Fruit fly (Drosophila melanogaster) whole organism, embryonic: Measurements from ENCODE around the gene Atac2.
A peak's percentile ranks its signal among the peaks of the same experiment; 100 is the strongest.

Source experiments
- B-H1 ChIP-seq: fragments of 200-800 bp; sonication (Bioruptor generic); IDR thresholded peaks from 3 replicates; pipeline ENCODE4 v1.3.6; 2022; ENCODE audit warnings: missing biosample characterization, missing genetic modification characterization
- Bgb ChIP-seq: fragments of 200-800 bp; sonication (Bioruptor generic); IDR thresholded peaks from 2 replicates; pipeline ENCODE4 v1.3.6; 2022; ENCODE audit warnings: missing biosample characterization, missing genetic modification characterization; ENCODE audit not compliant: partially characterized antibody
- CG10147 ChIP-seq: fragments of 200-800 bp; sonication (Bioruptor generic); optimal IDR thresholded peaks from 2 replicates; lab custom pipeline; 2019; ENCODE audit warnings: missing biosample characterization, mild to moderate bottlenecking, missing genetic modification characterization, moderate library complexity
- CG10543 ChIP-seq: fragments of 200-800 bp; sonication (Bioruptor generic); optimal IDR thresholded peaks from 3 replicates; lab custom pipeline; 2017; ENCODE audit warnings: missing biosample characterization, mild to moderate bottlenecking, missing genetic modification characterization, moderate library complexity
- CG11695 ChIP-seq: fragments of 200-800 bp; sonication (Bioruptor generic); IDR thresholded peaks from 3 replicates; pipeline ENCODE4 v1.3.6; 2022; ENCODE audit warnings: missing biosample characterization, missing genetic modification characterization
- CG11696 ChIP-seq: fragments of 200-800 bp; sonication (Bioruptor generic); IDR thresholded peaks from 2 replicates; pipeline ENCODE4 v1.3.6; 2022; ENCODE audit warnings: missing biosample characterization, missing genetic modification characterization
- CG13287 ChIP-seq: fragments of 200-800 bp; sonication (Bioruptor generic); IDR thresholded peaks from 2 replicates; pipeline ENCODE4 v1.3.6; 2022; ENCODE audit warnings: missing biosample characterization, missing genetic modification characterization; ENCODE audit not compliant: partially characterized antibody
- CG16779 ChIP-seq: fragments of 200-800 bp; sonication (Bioruptor generic); IDR thresholded peaks from 2 replicates; pipeline ENCODE4 v1.3.6; 2022; ENCODE audit warnings: missing biosample characterization, missing genetic modification characterization
- CG17328 ChIP-seq: fragments of 200-800 bp; sonication (Bioruptor generic); IDR thresholded peaks from 2 replicates; pipeline ENCODE4 v1.3.6; 2022; ENCODE audit warnings: missing biosample characterization, missing genetic modification characterization
- CG17385 ChIP-seq: fragments of 200-800 bp; sonication (Bioruptor generic); optimal IDR thresholded peaks from 3 replicates; lab custom pipeline; 2018; ENCODE audit warnings: missing biosample characterization, mild to moderate bottlenecking, missing genetic modification characterization
- CG17802 ChIP-seq: fragments of 200-800 bp; sonication (Bioruptor generic); optimal IDR thresholded peaks from 2 replicates; lab custom pipeline; 2018; ENCODE audit warnings: missing biosample characterization, mild to moderate bottlenecking, missing genetic modification characterization, moderate library complexity
- CG18619 ChIP-seq: fragments of 200-800 bp; sonication (Bioruptor generic); optimal IDR thresholded peaks from 3 replicates; lab custom pipeline; 2017; ENCODE audit warnings: missing biosample characterization, mild to moderate bottlenecking, missing genetic modification characterization
- CG2712 ChIP-seq: fragments of 200-800 bp; optimal IDR thresholded peaks from 3 replicates; lab custom pipeline; 2019; ENCODE audit warnings: missing biosample characterization, mild to moderate bottlenecking, missing genetic modification characterization, moderate library complexity
- CG2889 ChIP-seq: fragments of 200-800 bp; sonication (Bioruptor generic); IDR thresholded peaks from 3 replicates; pipeline ENCODE4 v1.3.6; 2022; ENCODE audit warnings: missing biosample characterization, missing genetic modification characterization
- CG32767 ChIP-seq: fragments of 200-800 bp; sonication (Bioruptor generic); IDR thresholded peaks from 2 replicates; pipeline ENCODE4 v1.3.6; 2022; ENCODE audit warnings: missing biosample characterization, missing genetic modification characterization
- CG4707 ChIP-seq: fragments of 200-800 bp; sonication (Bioruptor generic); optimal IDR thresholded peaks from 2 replicates; lab custom pipeline; 2018; ENCODE audit warnings: missing biosample characterization, mild to moderate bottlenecking, missing genetic modification characterization, moderate library complexity
- CG5953 ChIP-seq: fragments of 200-800 bp; sonication (Bioruptor generic); IDR thresholded peaks from 2 replicates; pipeline ENCODE4 v1.3.6; 2022; ENCODE audit warnings: missing biosample characterization, missing genetic modification characterization
- CG6654 ChIP-seq: fragments of 200-800 bp; sonication (Bioruptor generic); optimal IDR thresholded peaks from 2 replicates; lab custom pipeline; 2017; ENCODE audit warnings: missing biosample characterization, mild to moderate bottlenecking, missing genetic modification characterization
- CG6813 ChIP-seq: fragments of 200-800 bp; sonication (Bioruptor generic); optimal IDR thresholded peaks from 2 replicates; lab custom pipeline; 2017; ENCODE audit warnings: missing biosample characterization, missing genetic modification characterization, mild to moderate bottlenecking, moderate library complexity, missing genetic modification reagents
- CG7357 ChIP-seq: fragments of 200-800 bp; sonication (Bioruptor generic); IDR thresholded peaks from 3 replicates; pipeline ENCODE4 v1.3.6; 2022; ENCODE audit warnings: missing biosample characterization, missing genetic modification characterization
- CG9215 ChIP-seq: fragments of 200-800 bp; sonication (Bioruptor generic); IDR thresholded peaks from 2 replicates; pipeline ENCODE4 v1.3.6; 2022; ENCODE audit warnings: missing biosample characterization, missing genetic modification characterization
- Elba2 ChIP-seq: fragments of 200-800 bp; sonication (Bioruptor generic); optimal IDR thresholded peaks from 3 replicates; lab custom pipeline; 2016; ENCODE audit warnings: missing biosample characterization, missing genetic modification characterization
- Ets97D ChIP-seq: fragments of 200-800 bp; sonication (Bioruptor generic); optimal IDR thresholded peaks from 3 replicates; lab custom pipeline; 2016; ENCODE audit warnings: missing biosample characterization, missing genetic modification characterization
- Fer2 ChIP-seq: fragments of 200-800 bp; sonication (Bioruptor generic); optimal IDR thresholded peaks from 2 replicates; lab custom pipeline; 2018; ENCODE audit warnings: missing biosample characterization, mild to moderate bottlenecking, missing genetic modification characterization, moderate library complexity
- H15 ChIP-seq: fragments of 200-800 bp; sonication (Bioruptor generic); IDR thresholded peaks from 3 replicates; pipeline ENCODE4 v1.3.6; 2022; ENCODE audit warnings: missing biosample characterization, missing genetic modification characterization
- HLHmδ ChIP-seq: fragments of 200-800 bp; sonication (Bioruptor generic); optimal IDR thresholded peaks from 2 replicates; lab custom pipeline; 2018; ENCODE audit warnings: missing biosample characterization, mild to moderate bottlenecking, missing genetic modification characterization, moderate library complexity
- Hand ChIP-seq: fragments of 200-800 bp; sonication (Bioruptor generic); optimal IDR thresholded peaks from 2 replicates; lab custom pipeline; 2017; ENCODE audit warnings: mild to moderate bottlenecking, missing biosample characterization, missing genetic modification reagents, missing genetic modification characterization
- Hmr ChIP-seq: fragments of 200-800 bp; sonication (Bioruptor generic); optimal IDR thresholded peaks from 3 replicates; lab custom pipeline; 2017; ENCODE audit warnings: mild to moderate bottlenecking, missing biosample characterization, missing genetic modification reagents, missing genetic modification characterization
- Hr39 ChIP-seq: fragments of >200 bp; optimal IDR thresholded peaks from 2 replicates; lab custom pipeline; 2017
- Med ChIP-seq: fragments of 200-800 bp; sonication (Bioruptor generic); peaks from one replicate; lab custom pipeline; 2016; ENCODE audit warnings: missing biosample characterization, missing genetic modification characterization, mild to moderate bottlenecking, inconsistent platforms, moderate library complexity
- Nf-YA ChIP-seq: fragments of 200-800 bp; sonication (Bioruptor generic); IDR thresholded peaks from 2 replicates; pipeline ENCODE4 v1.3.6; 2022; ENCODE audit warnings: missing biosample characterization, missing genetic modification characterization
- Opbp ChIP-seq: fragments of 200-800 bp; sonication (Bioruptor generic); IDR thresholded peaks from 3 replicates; pipeline ENCODE4 v1.3.6; 2022; ENCODE audit warnings: missing biosample characterization, missing genetic modification characterization; ENCODE audit not compliant: partially characterized antibody
- Optix ChIP-seq: fragments of 200-800 bp; sonication (Bioruptor generic); IDR thresholded peaks from 3 replicates; pipeline ENCODE4 v1.3.6; 2022; ENCODE audit warnings: missing biosample characterization, missing genetic modification characterization
- Pdp1 ChIP-seq, 2 experiments: fragments of 200-800 bp; sonication (Bioruptor generic); optimal IDR thresholded peaks; 3 replicates each; lab custom pipeline; 2016; ENCODE audit warnings: missing biosample characterization in 2 of 2, missing genetic modification characterization in 2 of 2, mild to moderate bottlenecking in 1 of 2, moderate library complexity in 1 of 2
- Scr ChIP-seq: fragments of 200-800 bp; sonication (Bioruptor generic); IDR thresholded peaks from 2 replicates; pipeline ENCODE4 v1.3.6; 2022; ENCODE audit warnings: missing biosample characterization, missing genetic modification characterization; ENCODE audit not compliant: partially characterized antibody
- corto ChIP-seq: fragments of 200-800 bp; sonication (Bioruptor generic); optimal IDR thresholded peaks from 2 replicates; lab custom pipeline; 2016; ENCODE audit warnings: missing biosample characterization, mild to moderate bottlenecking, missing genetic modification characterization, moderate library complexity
- dimm ChIP-seq: fragments of 200-800 bp; sonication (Bioruptor generic); IDR thresholded peaks from 2 replicates; pipeline ENCODE4 v1.3.6; 2022; ENCODE audit warnings: missing biosample characterization, missing genetic modification characterization
- dmrt11E ChIP-seq: fragments of 200-800 bp; sonication (Bioruptor generic); optimal IDR thresholded peaks from 3 replicates; lab custom pipeline; 2018; ENCODE audit warnings: missing biosample characterization, mild to moderate bottlenecking, missing genetic modification characterization, moderate library complexity
- dmrt99B ChIP-seq: fragments of 200-800 bp; sonication (Bioruptor generic); optimal IDR thresholded peaks from 2 replicates; lab custom pipeline; 2018; ENCODE audit warnings: missing biosample characterization, mild to moderate bottlenecking, missing genetic modification characterization, moderate library complexity
- esg ChIP-seq: fragments of 200-800 bp; sonication (Bioruptor generic); conservative IDR thresholded peaks from 2 replicates; pipeline ENCODE4 v1.3.6; 2022; ENCODE audit warnings: missing biosample characterization, missing genetic modification characterization
- grau ChIP-seq: fragments of 200-800 bp; optimal IDR thresholded peaks from 3 replicates; lab custom pipeline; 2019; ENCODE audit warnings: missing biosample characterization, mild to moderate bottlenecking, missing genetic modification characterization, moderate library complexity
- insv ChIP-seq, 2 experiments: fragments of 200-800 bp; sonication (Bioruptor generic); optimal IDR thresholded peaks; 3 replicates each; lab custom pipeline; 2016 to 2018; ENCODE audit warnings: missing biosample characterization in 2 of 2, missing genetic modification characterization in 2 of 2
- lab ChIP-seq: fragments of 200-800 bp; sonication (Bioruptor generic); optimal IDR thresholded peaks from 3 replicates; lab custom pipeline; 2017; ENCODE audit warnings: missing biosample characterization, missing genetic modification characterization, mild to moderate bottlenecking, moderate library complexity, missing genetic modification reagents
- lilli ChIP-seq: fragments of 200-800 bp; sonication (Bioruptor generic); optimal IDR thresholded peaks from 3 replicates; lab custom pipeline; 2016; ENCODE audit warnings: missing biosample characterization, missing genetic modification characterization
- luna ChIP-seq: fragments of 200-800 bp; sonication (Bioruptor generic); optimal IDR thresholded peaks from 2 replicates; lab custom pipeline; 2016; ENCODE audit warnings: missing biosample characterization, missing genetic modification characterization
- repo ChIP-seq: fragments of 200-800 bp; sonication (Bioruptor generic); optimal IDR thresholded peaks from 2 replicates; lab custom pipeline; 2016; ENCODE audit warnings: missing biosample characterization, missing genetic modification characterization
- sima ChIP-seq: fragments of 200-800 bp; sonication (Bioruptor generic); optimal IDR thresholded peaks from 2 replicates; lab custom pipeline; 2016; ENCODE audit warnings: missing biosample characterization, missing genetic modification characterization
- stc ChIP-seq: fragments of 200-800 bp; sonication (Bioruptor generic); IDR thresholded peaks from 2 replicates; pipeline ENCODE4 v1.3.6; 2022; ENCODE audit warnings: missing biosample characterization, missing genetic modification characterization
- tna ChIP-seq: fragments of 200-800 bp; sonication (Bioruptor generic); IDR thresholded peaks from 2 replicates; pipeline ENCODE4 v1.3.6; 2022; ENCODE audit warnings: missing biosample characterization, missing genetic modification characterization; ENCODE audit not compliant: partially characterized antibody
- vfl ChIP-seq: fragments of 200-800 bp; sonication (Bioruptor generic); optimal IDR thresholded peaks from 2 replicates; lab custom pipeline; 2016; ENCODE audit warnings: missing biosample characterization, missing genetic modification characterization
- z ChIP-seq: fragments of 200-800 bp; sonication (Bioruptor generic); IDR thresholded peaks from 3 replicates; pipeline ENCODE4 v1.3.6; 2022; ENCODE audit warnings: missing biosample characterization, missing genetic modification characterization
- zfh1 ChIP-seq: fragments of 200-800 bp; sonication (Bioruptor generic); IDR thresholded peaks from 3 replicates; pipeline ENCODE4 v1.3.6; 2022; ENCODE audit warnings: missing biosample characterization, missing genetic modification characterization

The Atac2 gene

dm6 chr2L:18564417-18564816 is 47.6 kb downstream of the Atac2 start:
- TF ChIP-seq CG10147 (no peak), Med (GFP tag; lab: Kevin White, UChicago) (peak; percentile 74), CG4707 (GFP tag; lab: Kevin White, UChicago) (no peak), tna (GFP tag; lab: Robert Waterston, UW) (no peak), CG5953 (GFP tag; lab: Robert Waterston, UW) (0 out of 2 replicates have a peak, but pooled peaks have one; percentile 30), z (no peak), lilli (GFP tag; lab: Kevin White, UChicago) (no peak), CG7357 (GFP tag; lab: Robert Waterston, UW) (no peak), B-H1 (GFP tag; lab: Robert Waterston, UW) (no peak), corto (no peak), insv (GFP tag; optimal IDR thresholded peaks at IDR 0.05; lab: Kevin White, UChicago) (no peak), Nf-YA (GFP tag; lab: Robert Waterston, UW) (no peak), CG17328 (GFP tag; lab: Robert Waterston, UW) (no peak), CG11695 (0 out of 3 replicates have a peak, but pooled peaks have one; percentile 21), stc (GFP tag; lab: Robert Waterston, UW) (no peak), Optix (GFP tag; lab: Robert Waterston, UW) (no peak), HLHmδ (GFP tag; lab: Kevin White, UChicago) (no peak), CG2889 (GFP tag; lab: Robert Waterston, UW) (0 out of 3 replicates have a peak, but pooled peaks have one; percentile 7), CG17802 (tag; lab: Kevin White, UChicago) (no peak), Elba2 (GFP tag; lab: Kevin White, UChicago) (no peak), Hr39 (lab: Kevin White, UChicago) (no peak), CG32767 (GFP tag; lab: Robert Waterston, UW) (no peak), lab (GFP tag; lab: Kevin White, UChicago) (peak; percentile 12), grau (tag; lab: Kevin White, UChicago) (peak; percentile 33), Fer2 (tag; lab: Kevin White, UChicago) (no peak), zfh1 (no peak), sima (GFP tag; lab: Kevin White, UChicago) (no peak), CG16779 (GFP tag; lab: Robert Waterston, UW) (no peak), CG10543 (no peak), dimm (GFP tag; lab: Robert Waterston, UW) (no peak), CG11696 (GFP tag; lab: Robert Waterston, UW) (no peak), luna (GFP tag; lab: Kevin White, UChicago) (no peak), Ets97D (GFP tag; lab: Kevin White, UChicago) (peak; percentile 81), CG9215 (no peak), CG18619 (no peak), Pdp1 (GFP tag; optimal IDR thresholded peaks at IDR 0.05; lab: Kevin White, UChicago) (no peak), Bgb (GFP tag; lab: Robert Waterston, UW) (no peak), CG17385 (GFP tag; lab: Kevin White, UChicago) (peak; percentile 8), repo (GFP tag; lab: Kevin White, UChicago) (no peak), Hmr (GFP tag; lab: Kevin White, UChicago) (peak; percentile 18), CG6654 (GFP tag; lab: Kevin White, UChicago) (no peak), vfl (GFP tag; lab: Kevin White, UChicago) (no peak), dmrt11E (tag; lab: Kevin White, UChicago) (no peak), esg (GFP tag; lab: Robert Waterston, UW) (no peak), Opbp (no peak), dmrt99B (no peak), H15 (GFP tag; lab: Robert Waterston, UW) (no peak), Hand (GFP tag; lab: Kevin White, UChicago) (no peak), CG2712 (tag; lab: Kevin White, UChicago) (no peak), CG13287 (no peak), CG6813 (GFP tag; lab: Kevin White, UChicago) (peak; percentile 1), Scr (GFP tag; lab: Robert Waterston, UW) (no peak)
